Fruit fly (Drosophila melanogaster): ENCODE measurements around the gene Rpt2.

Rpt2 gene

dm6 chr3R:23943843-23944356, 12.5 kb upstream of the Rpt2 start:
- TF ChIP-seq lola (GFP tag; optimal IDR thresholded peaks at IDR 0.05) (no peak), woc (GFP tag; optimal IDR thresholded peaks at IDR 0.05) (no peak), Dfd (GFP tag; optimal IDR thresholded peaks at IDR 0.05) (no peak), Myc (optimal IDR thresholded peaks at IDR 0.05) (no peak), h (GFP tag; optimal IDR thresholded peaks at IDR 0.05) (no peak)

- TF ChIP-seq GATAd (GFP tag; optimal IDR thresholded peaks at IDR 0.05) (no peak), HLH106 (tag; optimal IDR thresholded peaks at IDR 0.05) (peak; percentile 15), Vsx2 (GFP tag; optimal IDR thresholded peaks at IDR 0.05; ENCODE audit: partially characterized antibody) (no peak), Dfd (GFP tag; optimal IDR thresholded peaks at IDR 0.05) (no peak), CG9705 (GFP tag; optimal IDR thresholded peaks at IDR 0.05) (no peak), Hr83 (GFP tag; optimal IDR thresholded peaks at IDR 0.05; ENCODE audit: poor library complexity, severe bottlenecking) (no peak), woc (GFP tag; optimal IDR thresholded peaks at IDR 0.05) (no peak), sv (GFP tag; optimal IDR thresholded peaks at IDR 0.05) (no peak), Dif (GFP tag; optimal IDR thresholded peaks at IDR 0.05; ENCODE audit: partially characterized antibody) (peak; percentile 85), rgr (GFP tag; optimal IDR thresholded peaks at IDR 0.05) (peak; percentile 18), psq (GFP tag; optimal IDR thresholded peaks at IDR 0.05) (no peak), jim (GFP tag; optimal IDR thresholded peaks at IDR 0.05) (no peak), CrebA (GFP tag; optimal IDR thresholded peaks at IDR 0.05; ENCODE audit: borderline replicate concordance) (no peak), dmrt93B (GFP tag; optimal IDR thresholded peaks at IDR 0.05) (no peak), fru (GFP tag; optimal IDR thresholded peaks at IDR 0.05) (no peak), tai (GFP tag; optimal IDR thresholded peaks at IDR 0.05) (no peak), brk (GFP tag; optimal IDR thresholded peaks at IDR 0.05) (no peak), N (GFP tag; optimal IDR thresholded peaks at IDR 0.05) (no peak), lola (GFP tag; optimal IDR thresholded peaks at IDR 0.05) (no peak), h (GFP tag; optimal IDR thresholded peaks at IDR 0.05) (peak; percentile 33), OdsH (GFP tag; optimal IDR thresholded peaks at IDR 0.05) (no peak), Mio (GFP tag; optimal IDR thresholded peaks at IDR 0.05) (no peak), dl (GFP tag; optimal IDR thresholded peaks at IDR 0.05; ENCODE audit: insufficient read depth in 1 of 2, partially characterized antibody in 2 of 2) (peak; percentile 42 to 76), Hr78 (GFP tag; optimal IDR thresholded peaks at IDR 0.05) (no peak), ey (GFP tag; optimal IDR thresholded peaks at IDR 0.05) (no peak), br (GFP tag; optimal IDR thresholded peaks at IDR 0.05) (no peak), sage (GFP tag; optimal IDR thresholded peaks at IDR 0.05) (no peak), foxo (GFP tag; optimal IDR thresholded peaks at IDR 0.05) (no peak), Abd-B (GFP tag; optimal IDR thresholded peaks at IDR 0.05) (no peak), usp (GFP tag; optimal IDR thresholded peaks at IDR 0.05) (no peak), Myc (optimal IDR thresholded peaks at IDR 0.05) (no peak), pan (optimal IDR thresholded peaks at IDR 0.05) (no peak), CG32264 (GFP tag; optimal IDR thresholded peaks at IDR 0.05) (no peak), Jra (GFP tag; optimal IDR thresholded peaks at IDR 0.05) (no peak), Hnf4 (GFP tag; optimal IDR thresholded peaks at IDR 0.05) (no peak), Rel (GFP tag; optimal IDR thresholded peaks at IDR 0.05) (no peak), Rel (tag; optimal IDR thresholded peaks at IDR 0.05) (peak; percentile 49), dsf (GFP tag; optimal IDR thresholded peaks at IDR 0.05; ENCODE audit: borderline replicate concordance) (no peak), Sp1 (GFP tag; optimal IDR thresholded peaks at IDR 0.05) (peak; percentile 33)
These were observed 11.6 kb upstream of the Rpt2 start, which contains the start of gene Gdh for dm6 chr3R:23942965-23943413. TSS of gene Gdh (minus strand) at chr3R:23943101.

DNA sequence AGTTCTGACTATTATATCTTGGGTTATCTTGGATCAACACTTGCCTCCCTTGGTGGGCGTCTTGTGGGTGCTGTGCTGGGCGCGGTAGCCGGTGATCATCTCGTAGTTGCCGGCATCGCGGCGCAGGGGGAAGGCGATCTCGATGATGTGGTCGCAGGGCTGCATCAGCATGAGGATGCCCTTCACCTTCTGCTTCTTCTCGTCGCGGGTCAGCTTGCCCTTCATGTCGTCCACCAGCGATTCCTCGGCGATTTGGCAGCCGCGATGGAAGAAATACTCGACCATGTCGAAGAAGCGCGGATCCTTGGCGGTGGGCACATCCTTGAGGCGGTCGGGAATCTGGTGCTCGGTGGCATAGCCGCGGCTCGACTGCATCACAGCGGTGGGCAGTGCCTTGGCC, 11.2 kb upstream of the Rpt2 start:
- TF ChIP-seq Rel (GFP tag; optimal IDR thresholded peaks at IDR 0.05) (no peak), Rel (tag; optimal IDR thresholded peaks at IDR 0.05) (no peak), ey (GFP tag; optimal IDR thresholded peaks at IDR 0.05) (no peak), foxo (GFP tag; optimal IDR thresholded peaks at IDR 0.05) (no peak), lola (GFP tag; optimal IDR thresholded peaks at IDR 0.05) (no peak), br (GFP tag; optimal IDR thresholded peaks at IDR 0.05) (no peak), tai (GFP tag; optimal IDR thresholded peaks at IDR 0.05) (no peak), Dfd (GFP tag; optimal IDR thresholded peaks at IDR 0.05) (no peak)
